Fruit fly (Drosophila melanogaster) whole organism, embryonic: ENCODE data around the gene Cyt-c1L.

Experiments
- Ada2b ChIP-seq: fragments of 200-800 bp; sonication (Bioruptor generic); IDR thresholded peaks from 2 replicates; pipeline ENCODE4 v1.3.6; 2022; ENCODE audit warnings: missing biosample characterization, missing genetic modification characterization
- BtbVII ChIP-seq: fragments of 200-800 bp; sonication (Bioruptor generic); optimal IDR thresholded peaks from 3 replicates; lab custom pipeline; 2017; ENCODE audit warnings: missing biosample characterization, mild to moderate bottlenecking, missing genetic modification characterization
- CG10209 ChIP-seq: fragments of 200-800 bp; sonication (Bioruptor generic); optimal IDR thresholded peaks from 3 replicates; lab custom pipeline; 2017; ENCODE audit warnings: missing biosample characterization, mild to moderate bottlenecking, missing genetic modification characterization, missing genetic modification reagents
- CG10321 ChIP-seq: fragments of 200-800 bp; sonication (Bioruptor generic); IDR thresholded peaks from 2 replicates; pipeline ENCODE4 v1.3.6; 2022; ENCODE audit warnings: missing biosample characterization, missing genetic modification characterization
- CG15479 ChIP-seq: fragments of 200-800 bp; sonication (Bioruptor generic); optimal IDR thresholded peaks from 3 replicates; lab custom pipeline; 2019; ENCODE audit warnings: missing biosample characterization, mild to moderate bottlenecking, missing genetic modification characterization, moderate library complexity
- CG15514 ChIP-seq: fragments of 200-800 bp; sonication (Bioruptor generic); optimal IDR thresholded peaks from 3 replicates; lab custom pipeline; 2017; ENCODE audit warnings: missing biosample characterization, missing genetic modification characterization, mild to moderate bottlenecking, moderate library complexity, missing genetic modification reagents
- CG17328 ChIP-seq: fragments of 200-800 bp; sonication (Bioruptor generic); IDR thresholded peaks from 2 replicates; pipeline ENCODE4 v1.3.6; 2022; ENCODE audit warnings: missing biosample characterization, missing genetic modification characterization
- CG17802 ChIP-seq: fragments of 200-800 bp; sonication (Bioruptor generic); optimal IDR thresholded peaks from 2 replicates; lab custom pipeline; 2018; ENCODE audit warnings: missing biosample characterization, mild to moderate bottlenecking, missing genetic modification characterization, moderate library complexity
- CG2202 ChIP-seq: fragments of 200-800 bp; sonication (Bioruptor generic); optimal IDR thresholded peaks from 2 replicates; lab custom pipeline; 2018; ENCODE audit warnings: missing biosample characterization, mild to moderate bottlenecking, missing genetic modification characterization
- CG3065 ChIP-seq: fragments of 200-800 bp; sonication (Bioruptor generic); optimal IDR thresholded peaks from 2 replicates; lab custom pipeline; 2016; ENCODE audit warnings: missing biosample characterization, missing genetic modification characterization
- CG31441 ChIP-seq: fragments of 200-800 bp; sonication (Bioruptor generic); IDR thresholded peaks from 2 replicates; pipeline ENCODE4 v1.3.6; 2022; ENCODE audit warnings: missing biosample characterization, missing genetic modification characterization
- CG3281 ChIP-seq: fragments of 200-800 bp; sonication (Bioruptor generic); optimal IDR thresholded peaks from 3 replicates; lab custom pipeline; 2017; ENCODE audit warnings: missing biosample characterization, mild to moderate bottlenecking, missing genetic modification characterization
- CG3838 ChIP-seq: fragments of 200-800 bp; sonication (Bioruptor generic); optimal IDR thresholded peaks from 3 replicates; lab custom pipeline; 2016; ENCODE audit warnings: missing biosample characterization, missing genetic modification characterization
- CG42726 ChIP-seq: fragments of 200-800 bp; sonication (Bioruptor generic); IDR thresholded peaks from 2 replicates; pipeline ENCODE4 v1.3.6; 2022; ENCODE audit warnings: missing biosample characterization, missing genetic modification characterization; ENCODE audit not compliant: partially characterized antibody
- CG4424 ChIP-seq: fragments of 200-800 bp; sonication (Bioruptor generic); optimal IDR thresholded peaks from 3 replicates; lab custom pipeline; 2016; ENCODE audit warnings: missing biosample characterization, missing genetic modification characterization
- CG6765 ChIP-seq: fragments of 200-800 bp; sonication (Bioruptor generic); optimal IDR thresholded peaks from 3 replicates; lab custom pipeline; 2017; ENCODE audit warnings: missing biosample characterization, mild to moderate bottlenecking, missing genetic modification characterization
- CG6813 ChIP-seq: fragments of 200-800 bp; sonication (Bioruptor generic); optimal IDR thresholded peaks from 2 replicates; lab custom pipeline; 2017; ENCODE audit warnings: missing biosample characterization, missing genetic modification characterization, mild to moderate bottlenecking, moderate library complexity, missing genetic modification reagents
- CG7357 ChIP-seq: fragments of 200-800 bp; sonication (Bioruptor generic); IDR thresholded peaks from 3 replicates; pipeline ENCODE4 v1.3.6; 2022; ENCODE audit warnings: missing biosample characterization, missing genetic modification characterization
- CG7556 ChIP-seq: fragments of 200-800 bp; sonication (Bioruptor generic); optimal IDR thresholded peaks from 2 replicates; lab custom pipeline; 2017; ENCODE audit warnings: missing biosample characterization, mild to moderate bottlenecking, missing genetic modification characterization
- CTCF ChIP-seq: fragments of 200-800 bp; sonication (Bioruptor generic); optimal IDR thresholded peaks from 2 replicates; lab custom pipeline; 2017; ENCODE audit warnings: missing biosample characterization, mild to moderate bottlenecking, missing genetic modification characterization, moderate library complexity
- Doc2 ChIP-seq: fragments of 200-800 bp; sonication (Bioruptor generic); IDR thresholded peaks from 2 replicates; pipeline ENCODE4 v1.3.6; 2022; ENCODE audit warnings: missing biosample characterization, missing genetic modification characterization
- Doc3 ChIP-seq: fragments of 200-800 bp; sonication (Bioruptor generic); IDR thresholded peaks from 3 replicates; pipeline ENCODE4 v1.3.6; 2022; ENCODE audit warnings: missing biosample characterization, missing genetic modification characterization; ENCODE audit not compliant: partially characterized antibody
- Dref ChIP-seq: fragments of 200-800 bp; sonication (Bioruptor generic); IDR thresholded peaks from 2 replicates; pipeline ENCODE4 v1.3.6; 2022; ENCODE audit warnings: missing biosample characterization, missing genetic modification characterization
- ERR ChIP-seq: fragments of 200-800 bp; sonication (Bioruptor generic); optimal IDR thresholded peaks from 2 replicates; lab custom pipeline; 2016; ENCODE audit warnings: missing biosample characterization, missing genetic modification characterization
- H15 ChIP-seq: fragments of 200-800 bp; sonication (Bioruptor generic); IDR thresholded peaks from 3 replicates; pipeline ENCODE4 v1.3.6; 2022; ENCODE audit warnings: missing biosample characterization, missing genetic modification characterization
- Hr39 ChIP-seq: fragments of >200 bp; optimal IDR thresholded peaks from 2 replicates; lab custom pipeline; 2017
- Meics ChIP-seq: fragments of 200-800 bp; sonication (Bioruptor generic); optimal IDR thresholded peaks from 2 replicates; lab custom pipeline; 2017; ENCODE audit warnings: missing biosample characterization, mild to moderate bottlenecking, missing genetic modification characterization
- Nf-YA ChIP-seq: fragments of 200-800 bp; sonication (Bioruptor generic); IDR thresholded peaks from 2 replicates; pipeline ENCODE4 v1.3.6; 2022; ENCODE audit warnings: missing biosample characterization, missing genetic modification characterization
- Oli ChIP-seq: fragments of 200-800 bp; sonication (Bioruptor generic); optimal IDR thresholded peaks from 2 replicates; lab custom pipeline; 2018; ENCODE audit warnings: missing biosample characterization, mild to moderate bottlenecking, missing genetic modification characterization, moderate library complexity
- btn ChIP-seq: fragments of 200-800 bp; sonication (Bioruptor generic); optimal IDR thresholded peaks from 2 replicates; lab custom pipeline; 2016; ENCODE audit warnings: missing biosample characterization, missing genetic modification characterization
- crol ChIP-seq: fragments of 200-800 bp; sonication (Bioruptor generic); IDR thresholded peaks from 2 replicates; pipeline ENCODE4 v1.3.6; 2022; ENCODE audit warnings: missing biosample characterization, missing genetic modification characterization
- crp ChIP-seq, 2 experiments: fragments of 200-800 bp; sonication (Bioruptor generic); optimal IDR thresholded peaks; 2 replicates in 1 of 2; 3 replicates in 1 of 2; lab custom pipeline; 2017; ENCODE audit warnings: missing biosample characterization in 2 of 2, missing genetic modification characterization in 2 of 2, mild to moderate bottlenecking in 1 of 2, moderate library complexity in 1 of 2
- eve ChIP-seq, 2 experiments: fragments of >200 bp; optimal IDR thresholded peaks; 2 replicates each; lab custom pipeline; 2017; ENCODE audit warnings: missing biosample characterization in 2 of 2, missing genetic modification characterization in 2 of 2
- ewg ChIP-seq: fragments of 200-800 bp; sonication (Bioruptor generic); optimal IDR thresholded peaks from 3 replicates; lab custom pipeline; 2017; ENCODE audit warnings: mild to moderate bottlenecking, missing biosample characterization, missing genetic modification reagents, missing genetic modification characterization
- fd102C ChIP-seq: fragments of 200-800 bp; sonication (Bioruptor generic); optimal IDR thresholded peaks from 2 replicates; lab custom pipeline; 2018; ENCODE audit warnings: missing biosample characterization, mild to moderate bottlenecking, missing genetic modification characterization, moderate library complexity
- fd3F ChIP-seq: fragments of 200-800 bp; sonication (Bioruptor generic); optimal IDR thresholded peaks from 2 replicates; lab custom pipeline; 2018; ENCODE audit warnings: missing biosample characterization, mild to moderate bottlenecking, missing genetic modification characterization, moderate library complexity
- gfzf ChIP-seq: fragments of 200-800 bp; sonication (Bioruptor generic); optimal IDR thresholded peaks from 2 replicates; lab custom pipeline; 2016; ENCODE audit warnings: missing biosample characterization, mild to moderate bottlenecking, missing genetic modification characterization, moderate library complexity
- h ChIP-seq: fragments of >200 bp; optimal IDR thresholded peaks from 2 replicates; lab custom pipeline; 2017
- hbn ChIP-seq: fragments of 200-800 bp; sonication (Bioruptor generic); IDR thresholded peaks from 2 replicates; pipeline ENCODE4 v1.3.6; 2022; ENCODE audit warnings: missing biosample characterization, missing genetic modification characterization; ENCODE audit not compliant: partially characterized antibody
- klu ChIP-seq: fragments of 200-800 bp; sonication (Bioruptor generic); IDR thresholded peaks from 2 replicates; pipeline ENCODE4 v1.3.6; 2022; ENCODE audit warnings: missing biosample characterization, missing genetic modification characterization
- lmd ChIP-seq: fragments of 200-800 bp; sonication (Bioruptor generic); IDR thresholded peaks from 2 replicates; pipeline ENCODE4 v1.3.6; 2022; ENCODE audit warnings: missing biosample characterization, missing genetic modification characterization
- luna ChIP-seq: fragments of 200-800 bp; sonication (Bioruptor generic); optimal IDR thresholded peaks from 2 replicates; lab custom pipeline; 2016; ENCODE audit warnings: missing biosample characterization, missing genetic modification characterization
- mld ChIP-seq: fragments of 200-800 bp; sonication (Bioruptor generic); IDR thresholded peaks from 3 replicates; pipeline ENCODE4 v1.3.6; 2022; ENCODE audit warnings: missing biosample characterization, missing genetic modification characterization; ENCODE audit not compliant: partially characterized antibody
- oc ChIP-seq: fragments of 200-800 bp; sonication (Bioruptor generic); optimal IDR thresholded peaks from 2 replicates; lab custom pipeline; 2018; ENCODE audit warnings: missing biosample characterization, mild to moderate bottlenecking, missing genetic modification characterization, moderate library complexity
- p53 ChIP-seq: fragments of 200-800 bp; sonication (Bioruptor generic); optimal IDR thresholded peaks from 2 replicates; lab custom pipeline; 2016; ENCODE audit warnings: missing biosample characterization, missing genetic modification characterization
- psq ChIP-seq: fragments of 200-800 bp; sonication (Bioruptor generic); optimal IDR thresholded peaks from 2 replicates; lab custom pipeline; 2017; ENCODE audit warnings: missing biosample characterization, missing genetic modification characterization
- ranshi ChIP-seq: fragments of 200-800 bp; sonication (Bioruptor generic); IDR thresholded peaks from 2 replicates; pipeline ENCODE4 v1.3.6; 2022; ENCODE audit warnings: missing biosample characterization, missing genetic modification characterization
- schlank ChIP-seq: fragments of 200-800 bp; sonication (Bioruptor generic); optimal IDR thresholded peaks from 2 replicates; lab custom pipeline; 2018; ENCODE audit warnings: missing biosample characterization, mild to moderate bottlenecking, missing genetic modification characterization
- zen ChIP-seq: fragments of 200-800 bp; sonication (Bioruptor generic); optimal IDR thresholded peaks from 3 replicates; lab custom pipeline; 2018; ENCODE audit warnings: missing biosample characterization, mild to moderate bottlenecking, missing genetic modification characterization, moderate library complexity
- zf30C ChIP-seq: fragments of 200-800 bp; sonication (Bioruptor generic); optimal IDR thresholded peaks from 3 replicates; lab custom pipeline; 2018; ENCODE audit warnings: missing biosample characterization, mild to moderate bottlenecking, missing genetic modification characterization

Gene Cyt-c1L

DNA sequence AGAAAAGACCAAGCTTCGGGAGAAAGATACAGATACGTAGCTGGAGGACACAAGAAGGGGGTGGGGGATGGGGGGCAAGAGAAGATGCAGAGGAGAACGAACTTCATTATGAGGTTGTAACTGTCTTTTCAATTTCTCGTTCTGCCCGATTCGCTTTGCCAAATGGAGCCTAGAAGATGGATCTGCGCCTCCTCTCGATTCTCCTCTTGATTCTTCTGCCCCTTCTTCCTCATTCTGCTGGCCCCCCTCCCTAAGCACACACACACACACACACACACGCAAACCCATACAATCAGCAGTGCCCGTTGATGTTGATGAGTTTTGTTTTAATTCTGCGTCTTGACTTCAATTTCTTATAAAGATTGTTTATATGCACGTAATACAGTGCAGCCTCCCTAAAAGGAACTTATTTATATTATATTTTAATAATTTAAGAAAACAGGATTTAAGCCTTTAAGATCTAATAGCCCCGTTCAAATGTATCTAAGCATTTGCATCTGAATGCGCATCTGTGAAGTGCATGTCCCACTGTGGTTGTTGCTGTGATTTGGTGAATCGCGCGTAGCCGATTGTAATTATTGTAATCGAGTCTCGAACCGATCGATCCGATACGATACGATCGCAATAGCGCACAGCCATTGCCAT, 3.2 kb upstream of the Cyt-c1L start (continued):
- TF ChIP-seq Oli (tag; lab: Kevin White, UChicago) (peak; percentile 67), CG31441 (GFP tag; lab: Robert Waterston, UW) (peak; percentile 51; the same call in 1 of the 2 replicates), Meics (peak; percentile 65), CG10209 (GFP tag; lab: Kevin White, UChicago) (peak; percentile 44), CG3065 (GFP tag; lab: Kevin White, UChicago) (no peak), eve (GFP tag; optimal IDR thresholded peaks at IDR 0.05; lab: Kevin White, UChicago) (no peak), Doc2 (GFP tag; lab: Robert Waterston, UW) (no peak), ranshi (GFP tag; lab: Robert Waterston, UW) (peak; percentile 78), schlank (peak; percentile 5), crp (GFP tag; optimal IDR thresholded peaks at IDR 0.05; lab: Kevin White, UChicago) (no peak), CG7357 (GFP tag; lab: Robert Waterston, UW) (peak; percentile 54), CG2202 (tag; lab: Kevin White, UChicago) (no peak), CG4424 (GFP tag; lab: Kevin White, UChicago) (peak; percentile 54), CG15514 (GFP tag; lab: Kevin White, UChicago) (peak; percentile 36), luna (GFP tag; lab: Kevin White, UChicago) (no peak), CG6765 (no peak), CG10321 (GFP tag; lab: Robert Waterston, UW) (peak; percentile 26; the same call in 1 of the 2 replicates), Nf-YA (0 out of 2 replicates have a peak, but pooled peaks have one; percentile 12), Hr39 (lab: Kevin White, UChicago) (no peak), klu (GFP tag; lab: Robert Waterston, UW) (0 out of 2 replicates have a peak, but pooled peaks have one; percentile 50), ewg (GFP tag; lab: Kevin White, UChicago) (no peak), oc (tag; lab: Kevin White, UChicago) (no peak), hbn (GFP tag; lab: Robert Waterston, UW) (no peak), CG17802 (tag; lab: Kevin White, UChicago) (no peak), p53 (GFP tag; lab: Kevin White, UChicago) (no peak), CG3838 (GFP tag; lab: Kevin White, UChicago) (no peak), H15 (GFP tag; lab: Robert Waterston, UW) (peak; percentile 66; the same call in 1 of the 3 replicates), btn (GFP tag; lab: Kevin White, UChicago) (no peak), fd102C (no peak), mld (GFP tag; lab: Robert Waterston, UW) (no peak), zf30C (no peak), zen (tag; lab: Kevin White, UChicago) (peak; percentile 3), lmd (peak; percentile 78), Ada2b (GFP tag; lab: Robert Waterston, UW) (peak; percentile 61), psq (GFP tag; lab: Kevin White, UChicago) (no peak), CG17328 (peak; percentile 75), crol (GFP tag; lab: Robert Waterston, UW) (peak; percentile 44), ERR (GFP tag; lab: Kevin White, UChicago) (no peak), h (lab: Kevin White, UChicago) (no peak), gfzf (GFP tag; lab: Kevin White, UChicago) (no peak), CG42726 (GFP tag; lab: Robert Waterston, UW) (no peak), CTCF (GFP tag; lab: Kevin White, UChicago) (peak; percentile 3), CG3281 (GFP tag; lab: Kevin White, UChicago) (peak; percentile 59), Doc3 (no peak), BtbVII (GFP tag; lab: Kevin White, UChicago) (peak; percentile 54), CG7556 (GFP tag; lab: Kevin White, UChicago) (peak; percentile 16), CG6813 (no peak), CG15479 (no peak), fd3F (GFP tag; lab: Kevin White, UChicago) (peak; percentile 80), Dref (GFP tag; lab: Robert Waterston, UW) (no peak)
